4 fruit fly cellular contexts compared by ENCODE assay signal in the genomic region with DNA sequence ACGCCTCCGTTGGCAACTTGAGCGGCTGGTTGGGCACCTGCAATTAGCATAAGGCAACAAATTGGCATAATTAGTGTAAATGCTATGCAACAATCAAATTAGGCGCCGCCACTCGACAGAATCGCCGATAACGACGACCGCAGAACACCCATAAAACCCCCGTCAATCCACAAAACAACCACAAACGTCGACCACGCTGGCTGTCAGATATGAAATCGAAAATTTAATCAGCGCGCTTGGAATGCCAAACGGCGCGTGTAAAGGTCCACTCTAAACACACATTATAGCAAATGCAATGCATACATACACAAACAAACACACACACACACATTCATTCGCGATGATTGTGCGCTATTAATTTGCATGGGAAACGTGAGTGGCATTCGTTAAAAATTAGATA.
A peak's percentile ranks its signal among the peaks of the same experiment; 100 is the strongest.
TF ChIP-seq lines count a peak whose summit lies in the region.

No protein-coding gene starts in this region.

- no peak for TF ChIP-seq CTCF in whole organism, embryonic (GFP tag; optimal IDR thresholded peaks at IDR 0.05; lab: Kevin White, UChicago)

TF ChIP-seq in whole organism, embryonic, 481 proteins besides CTCF, POLR2A, EP300 and RAD21:
- TF ChIP-seq chinmo (GFP tag; IDR thresholded peaks at IDR 0.05; lab: Robert Waterston, UW; ENCODE audit: partially characterized antibody) (0 out of 4 replicates have a peak, but pooled peaks have one; percentile 68), phol (tag; optimal IDR thresholded peaks at IDR 0.05; lab: Kevin White, UChicago) (no peak), Aef1 (GFP tag; IDR thresholded peaks at IDR 0.05; lab: Robert Waterston, UW) (no peak), CG2889 (GFP tag; IDR thresholded peaks at IDR 0.05; lab: Robert Waterston, UW) (no peak), nerfin-2 (GFP tag; IDR thresholded peaks at IDR 0.05; lab: Robert Waterston, UW; ENCODE audit: partially characterized antibody) (no peak), Dad (GFP tag; optimal IDR thresholded peaks at IDR 0.05; lab: Kevin White, UChicago) (no peak), unc-4 (GFP tag; IDR thresholded peaks at IDR 0.05; lab: Robert Waterston, UW; ENCODE audit: partially characterized antibody) (no peak)

TF ChIP-seq in whole organism, prepupa, 60 proteins besides CTCF, POLR2A, EP300 and RAD21:
- TF ChIP-seq CG6792 (GFP tag; optimal IDR thresholded peaks at IDR 0.05; lab: Kevin White, UChicago), result no peak
- no peak for TF ChIP-seq Hr38 (GFP tag; optimal IDR thresholded peaks at IDR 0.05; lab: Kevin White, UChicago)
- TF ChIP-seq Eip78C (GFP tag; lab: Kevin White, UChicago), result peak; percentile 21

TF ChIP-seq in whole organism, pupa, 21 proteins besides CTCF, POLR2A, EP300 and RAD21:
- TF ChIP-seq CG15710 (tag; optimal IDR thresholded peaks at IDR 0.05; lab: Kevin White, UChicago) (no peak), CG8159 (tag; optimal IDR thresholded peaks at IDR 0.05; lab: Kevin White, UChicago) (peak; percentile 70)

TF ChIP-seq in whole organism, wandering third instar larva, 38 proteins besides CTCF, POLR2A, EP300 and RAD21:
- TF ChIP-seq dmrt93B (GFP tag; optimal IDR thresholded peaks at IDR 0.05; lab: Kevin White, UChicago) (no peak), Abd-B (GFP tag; optimal IDR thresholded peaks at IDR 0.05; lab: Kevin White, UChicago) (no peak), Rel (GFP tag; optimal IDR thresholded peaks at IDR 0.05; lab: Kevin White, UChicago) (no peak), Rel (tag; optimal IDR thresholded peaks at IDR 0.05; lab: Kevin White, UChicago) (peak; percentile 71), OdsH (GFP tag; optimal IDR thresholded peaks at IDR 0.05; lab: Kevin White, UChicago) (no peak)
